Fruit fly (Drosophila melanogaster): ENCODE results near the gene Cyp28c1.

dm6 chrX:11818767-11819089 is 20.7 kb upstream of the Cyp28c1 start:
- TF ChIP-seq eg (GFP tag; IDR thresholded peaks at IDR 0.05) = no peak
- no peak for TF ChIP-seq CG16779 (tag; optimal IDR thresholded peaks at IDR 0.05)
- TF ChIP-seq Blimp-1 (GFP tag; optimal IDR thresholded peaks at IDR 0.05) = no peak
